Fruit fly (Drosophila melanogaster): ENCODE data around the gene Mt2.

The Mt2 gene

dm6 chr2L:12096396-12096813 is at the start of gene Mt2, which contains the start of gene CG6712:
Gene Mt2, plus strand, starts transcription at chr2L:12096525.
Gene CG6712, minus strand, starts transcription at chr2L:12096511.
- TF ChIP-seq CG9932 (GFP tag; IDR thresholded peaks at IDR 0.05) (peak; percentile 22; the same call in 1 of the 2 replicates), CG11247 (GFP tag; IDR thresholded peaks at IDR 0.05) (peak; percentile 39; the same call in 1 of the 2 replicates), Elba2 (GFP tag; optimal IDR thresholded peaks at IDR 0.05) (peak; percentile 53), ci (GFP tag; IDR thresholded peaks at IDR 0.05) (0 out of 3 replicates have a peak, but pooled peaks have one; percentile 44), Mad (GFP tag; optimal IDR thresholded peaks at IDR 0.05) (no peak), CG11695 (GFP tag; IDR thresholded peaks at IDR 0.05) (peak; percentile 30; the same call in 1 of the 3 replicates), BEAF-32 (GFP tag; optimal IDR thresholded peaks at IDR 0.05) (peak; percentile 24), CG8290 (GFP tag; optimal IDR thresholded peaks at IDR 0.05) (no peak), CG8290 (tag; optimal IDR thresholded peaks at IDR 0.05) (no peak), sr (GFP tag; IDR thresholded peaks at IDR 0.05) (no peak), sisA (GFP tag; IDR thresholded peaks at IDR 0.05) (no peak), CG33213 (GFP tag; optimal IDR thresholded peaks at IDR 0.05) (peak; percentile 15), Gug (GFP tag; IDR thresholded peaks at IDR 0.05) (no peak), amos (GFP tag; IDR thresholded peaks at IDR 0.05; ENCODE audit: partially characterized antibody) (no peak), CG10147 (GFP tag; optimal IDR thresholded peaks at IDR 0.05) (no peak), trem (tag; optimal IDR thresholded peaks at IDR 0.05) (peak; percentile 0), tna (GFP tag; IDR thresholded peaks at IDR 0.05; ENCODE audit: partially characterized antibody) (no peak), CG1603 (tag; optimal IDR thresholded peaks at IDR 0.05) (peak; percentile 26), Nf-YB (GFP tag; optimal IDR thresholded peaks at IDR 0.05) (no peak), crc (GFP tag; optimal IDR thresholded peaks at IDR 0.05) (no peak), CHES-1-like (GFP tag; optimal IDR thresholded peaks at IDR 0.05) (peak; percentile 1), fu2 (GFP tag; optimal IDR thresholded peaks at IDR 0.05) (peak; percentile 37), CG10431 (GFP tag; optimal IDR thresholded peaks at IDR 0.05) (no peak), Med (GFP tag) (peak; percentile 83), sob (GFP tag; IDR thresholded peaks at IDR 0.05) (peak; percentile 36; the same call in 1 of the 2 replicates), hth (optimal IDR thresholded peaks at IDR 0.05) (no peak), Rfx (GFP tag; IDR thresholded peaks at IDR 0.05) (peak; percentile 55), Dek (tag; optimal IDR thresholded peaks at IDR 0.05) (no peak), pnt (GFP tag; optimal IDR thresholded peaks at IDR 0.05) (no peak), CG4617 (GFP tag; optimal IDR thresholded peaks at IDR 0.05; ENCODE audit: borderline replicate concordance) (peak; percentile 44), chif (GFP tag; optimal IDR thresholded peaks at IDR 0.05) (no peak), CG9609 (GFP tag; optimal IDR thresholded peaks at IDR 0.05) (no peak), CG13624 (GFP tag; optimal IDR thresholded peaks at IDR 0.05) (peak; percentile 18), CG17568 (GFP tag; optimal IDR thresholded peaks at IDR 0.05) (no peak), Stat92E (GFP tag; optimal IDR thresholded peaks at IDR 0.05) (no peak), schlank (tag; optimal IDR thresholded peaks at IDR 0.05) (no peak), CG17385 (GFP tag; optimal IDR thresholded peaks at IDR 0.05) (peak; percentile 98), CG4707 (GFP tag; optimal IDR thresholded peaks at IDR 0.05) (no peak), dimm (GFP tag; IDR thresholded peaks at IDR 0.05) (no peak), CG34422 (GFP tag; IDR thresholded peaks at IDR 0.05) (peak; percentile 80; the same call in 1 of the 3 replicates), crol (GFP tag; IDR thresholded peaks at IDR 0.05) (no peak), crp (GFP tag; optimal IDR thresholded peaks at IDR 0.05) (peak in 1 of 2 experiments; percentile 67), Neu2 (GFP tag; optimal IDR thresholded peaks at IDR 0.05; ENCODE audit: borderline replicate concordance) (no peak), ase (GFP tag; IDR thresholded peaks at IDR 0.05) (no peak), CG17359 (tag; optimal IDR thresholded peaks at IDR 0.05) (no peak), gsb-n (tag; optimal IDR thresholded peaks at IDR 0.05) (peak; percentile 37), tll (GFP tag; optimal IDR thresholded peaks at IDR 0.05) (no peak), CG6272 (GFP tag; IDR thresholded peaks at IDR 0.05) (no peak), CG8281 (tag; optimal IDR thresholded peaks at IDR 0.05) (no peak), slp2 (GFP tag; optimal IDR thresholded peaks at IDR 0.05) (no peak), sens (GFP tag) (peak; percentile 88)
